Fruit fly (Drosophila melanogaster): ENCODE data around the gene RanBP3.

RanBP3 gene

dm6 chr3R:23729066-23729465, 23.6 kb downstream of the RanBP3 start (continued):
- TF ChIP-seq CG8281 (tag; optimal IDR thresholded peaks at IDR 0.05) (no peak), dpn (GFP tag; optimal IDR thresholded peaks at IDR 0.05) (peak in 1 of 2 experiments; percentile 26), Kr (GFP tag; optimal IDR thresholded peaks at IDR 0.05) (no peak), CG3163 (GFP tag; optimal IDR thresholded peaks at IDR 0.05) (no peak), Bdp1 (GFP tag; optimal IDR thresholded peaks at IDR 0.05) (peak; percentile 16), rib (GFP tag; IDR thresholded peaks at IDR 0.05) (peak; percentile 68; the same call in 1 of the 2 replicates), CG31441 (GFP tag; IDR thresholded peaks at IDR 0.05) (no peak), ato (GFP tag; IDR thresholded peaks at IDR 0.05; ENCODE audit: partially characterized antibody) (no peak), Vsx1 (GFP tag; optimal IDR thresholded peaks at IDR 0.05) (peak; percentile 41), CG16863 (GFP tag; optimal IDR thresholded peaks at IDR 0.05) (no peak), CG12155 (GFP tag; optimal IDR thresholded peaks at IDR 0.05) (no peak), ftz-f1 (GFP tag; optimal IDR thresholded peaks at IDR 0.05) (no peak), Dref (GFP tag; IDR thresholded peaks at IDR 0.05) (no peak), ems (GFP tag; optimal IDR thresholded peaks at IDR 0.05) (peak; percentile 26), gsb (GFP tag; IDR thresholded peaks at IDR 0.05) (no peak), crc (GFP tag; optimal IDR thresholded peaks at IDR 0.05) (no peak), bigmax (GFP tag; optimal IDR thresholded peaks at IDR 0.05) (no peak), so (GFP tag; IDR thresholded peaks at IDR 0.05) (peak; percentile 40; the same call in 1 of the 3 replicates), CG4404 (GFP tag; IDR thresholded peaks at IDR 0.05) (no peak), Hmr (GFP tag; optimal IDR thresholded peaks at IDR 0.05) (peak; percentile 83), CG12942 (GFP tag; optimal IDR thresholded peaks at IDR 0.05) (no peak), Dek (tag; optimal IDR thresholded peaks at IDR 0.05) (peak; percentile 19), mld (GFP tag; IDR thresholded peaks at IDR 0.05; ENCODE audit: partially characterized antibody) (no peak), Hr3 (GFP tag; optimal IDR thresholded peaks at IDR 0.05) (no peak), pnt (GFP tag; optimal IDR thresholded peaks at IDR 0.05) (no peak), tap (tag; optimal IDR thresholded peaks at IDR 0.05) (no peak), pros (GFP tag; optimal IDR thresholded peaks at IDR 0.05) (no peak), CG13775 (GFP tag; optimal IDR thresholded peaks at IDR 0.05) (no peak), mam (GFP tag; optimal IDR thresholded peaks at IDR 0.05) (peak; percentile 7), CG4282 (GFP tag; optimal IDR thresholded peaks at IDR 0.05) (no peak), Hr51 (GFP tag; optimal IDR thresholded peaks at IDR 0.05) (peak in 1 of 2 experiments; percentile 12), toy (GFP tag; IDR thresholded peaks at IDR 0.05) (no peak), CG3726 (GFP tag; IDR thresholded peaks at IDR 0.05) (no peak), Mrtf (GFP tag; IDR thresholded peaks at IDR 0.05) (no peak), Gug (GFP tag; IDR thresholded peaks at IDR 0.05) (no peak), grn (GFP tag; optimal IDR thresholded peaks at IDR 0.05) (peak; percentile 43), CG18599 (GFP tag; optimal IDR thresholded peaks at IDR 0.05) (peak; percentile 86), CHES-1-like (GFP tag; optimal IDR thresholded peaks at IDR 0.05) (peak; percentile 18), sqz (GFP tag; optimal IDR thresholded peaks at IDR 0.05) (peak; percentile 10), CG15479 (GFP tag; optimal IDR thresholded peaks at IDR 0.05) (no peak), CG7271 (tag; optimal IDR thresholded peaks at IDR 0.05) (no peak), jigr1 (GFP tag; IDR thresholded peaks at IDR 0.05) (no peak), CkIIα-i1 (GFP tag; IDR thresholded peaks at IDR 0.05) (no peak), CG15011 (GFP tag; optimal IDR thresholded peaks at IDR 0.05) (peak; percentile 24), E2f1 (GFP tag; IDR thresholded peaks at IDR 0.05) (no peak), Gsc (GFP tag; IDR thresholded peaks at IDR 0.05) (no peak), CG15601 (tag; optimal IDR thresholded peaks at IDR 0.05) (no peak), ERR (GFP tag; optimal IDR thresholded peaks at IDR 0.05) (peak; percentile 7), CG9817 (tag; optimal IDR thresholded peaks at IDR 0.05) (no peak), CG12236 (GFP tag; optimal IDR thresholded peaks at IDR 0.05) (no peak), CG12769 (tag; optimal IDR thresholded peaks at IDR 0.05) (peak; percentile 66), pfk (GFP tag; optimal IDR thresholded peaks at IDR 0.05) (peak; percentile 69)
